Fruit fly (Drosophila melanogaster) whole organism, embryonic: ENCODE results near the gene CG13659.

Experiments used
- ATbp ChIP-seq: fragments of 200-800 bp; sonication (Bioruptor generic); optimal IDR thresholded peaks from 2 replicates; lab custom pipeline; 2017; ENCODE audit warnings: missing biosample characterization, mild to moderate bottlenecking, missing genetic modification characterization, missing genetic modification reagents
- Adf1 ChIP-seq: fragments of 200-800 bp; sonication (Bioruptor generic); IDR thresholded peaks from 2 replicates; pipeline ENCODE4 v1.3.6; 2022; ENCODE audit warnings: missing biosample characterization, missing genetic modification characterization
- CG10431 ChIP-seq: fragments of 200-800 bp; sonication (Bioruptor generic); optimal IDR thresholded peaks from 3 replicates; lab custom pipeline; 2018; ENCODE audit warnings: missing biosample characterization, mild to moderate bottlenecking, missing genetic modification characterization
- CG10543 ChIP-seq: fragments of 200-800 bp; sonication (Bioruptor generic); optimal IDR thresholded peaks from 3 replicates; lab custom pipeline; 2017; ENCODE audit warnings: missing biosample characterization, mild to moderate bottlenecking, missing genetic modification characterization, moderate library complexity
- CG10959 ChIP-seq: fragments of 200-800 bp; sonication (Bioruptor generic); IDR thresholded peaks from 2 replicates; pipeline ENCODE4 v1.3.6; 2022; ENCODE audit warnings: missing biosample characterization, missing genetic modification characterization
- CG12219 ChIP-seq: fragments of 200-800 bp; sonication (Bioruptor generic); optimal IDR thresholded peaks from 3 replicates; lab custom pipeline; 2018; ENCODE audit warnings: missing biosample characterization, mild to moderate bottlenecking, missing genetic modification characterization
- CG12299 ChIP-seq: fragments of 200-800 bp; sonication (Bioruptor generic); optimal IDR thresholded peaks from 2 replicates; lab custom pipeline; 2018; ENCODE audit warnings: missing biosample characterization, mild to moderate bottlenecking, missing genetic modification characterization
- CG1233 ChIP-seq: fragments of 200-800 bp; sonication (Bioruptor generic); optimal IDR thresholded peaks from 4 replicates; lab custom pipeline; 2018; ENCODE audit warnings: missing biosample characterization, mild to moderate bottlenecking, missing genetic modification characterization
- CG12391 ChIP-seq: fragments of 200-800 bp; sonication (Bioruptor generic); optimal IDR thresholded peaks from 3 replicates; lab custom pipeline; 2018; ENCODE audit warnings: missing biosample characterization, mild to moderate bottlenecking, missing genetic modification characterization, moderate library complexity
- CG12744 ChIP-seq: fragments of 200-800 bp; sonication (Bioruptor generic); optimal IDR thresholded peaks from 2 replicates; lab custom pipeline; 2016; ENCODE audit warnings: missing biosample characterization, missing genetic modification characterization
- CG12769 ChIP-seq: fragments of 200-800 bp; sonication (Bioruptor generic); optimal IDR thresholded peaks from 2 replicates; lab custom pipeline; 2019; ENCODE audit warnings: missing biosample characterization, mild to moderate bottlenecking, missing genetic modification characterization, moderate library complexity
- CG13123 ChIP-seq: fragments of 200-800 bp; sonication (Bioruptor generic); optimal IDR thresholded peaks from 2 replicates; lab custom pipeline; 2016; ENCODE audit warnings: missing biosample characterization, missing genetic modification characterization
- CG14860 ChIP-seq: fragments of 200-800 bp; sonication (Bioruptor generic); IDR thresholded peaks from 3 replicates; pipeline ENCODE4 v1.3.6; 2022; ENCODE audit warnings: missing biosample characterization, missing genetic modification characterization; ENCODE audit not compliant: partially characterized antibody
- CG15011 ChIP-seq: fragments of 200-800 bp; sonication (Bioruptor generic); optimal IDR thresholded peaks from 3 replicates; lab custom pipeline; 2018; ENCODE audit warnings: missing biosample characterization, mild to moderate bottlenecking, missing genetic modification characterization
- CG15073 ChIP-seq: fragments of 200-800 bp; sonication (Bioruptor generic); optimal IDR thresholded peaks from 2 replicates; lab custom pipeline; 2016; ENCODE audit warnings: missing biosample characterization, missing genetic modification characterization
- CG16863 ChIP-seq: fragments of 200-800 bp; sonication (Bioruptor generic); optimal IDR thresholded peaks from 3 replicates; lab custom pipeline; 2016; ENCODE audit warnings: missing biosample characterization, missing genetic modification characterization
- CG17186 ChIP-seq: fragments of 200-800 bp; sonication (Bioruptor generic); optimal IDR thresholded peaks from 3 replicates; lab custom pipeline; 2017; ENCODE audit warnings: missing biosample characterization, missing genetic modification reagents, missing genetic modification characterization
- CG17385 ChIP-seq: fragments of 200-800 bp; sonication (Bioruptor generic); optimal IDR thresholded peaks from 3 replicates; lab custom pipeline; 2018; ENCODE audit warnings: missing biosample characterization, mild to moderate bottlenecking, missing genetic modification characterization
- CG18262 ChIP-seq: fragments of 200-800 bp; optimal IDR thresholded peaks from 3 replicates; lab custom pipeline; 2019; ENCODE audit warnings: missing biosample characterization, mild to moderate bottlenecking, missing genetic modification characterization, moderate library complexity
- CG32772 ChIP-seq: fragments of 200-800 bp; sonication (Bioruptor generic); IDR thresholded peaks from 2 replicates; pipeline ENCODE4 v1.3.6; 2022; ENCODE audit warnings: missing biosample characterization, missing genetic modification characterization
- CG4282 ChIP-seq: fragments of 200-800 bp; sonication (Bioruptor generic); optimal IDR thresholded peaks from 2 replicates; lab custom pipeline; 2016; ENCODE audit warnings: missing biosample characterization, missing genetic modification characterization
- CG4328 ChIP-seq: fragments of 200-800 bp; sonication (Bioruptor generic); optimal IDR thresholded peaks from 3 replicates; lab custom pipeline; 2017; ENCODE audit warnings: missing biosample characterization, missing genetic modification reagents, missing genetic modification characterization
- CG6254 ChIP-seq: fragments of 200-800 bp; sonication (Bioruptor generic); optimal IDR thresholded peaks from 3 replicates; lab custom pipeline; 2017; ENCODE audit warnings: mild to moderate bottlenecking, missing biosample characterization, missing genetic modification reagents, missing genetic modification characterization
- CG6272 ChIP-seq: fragments of 200-800 bp; sonication (Bioruptor generic); IDR thresholded peaks from 2 replicates; pipeline ENCODE4 v1.3.6; 2022; ENCODE audit warnings: missing biosample characterization, missing genetic modification characterization
- CG7928 ChIP-seq: fragments of 200-800 bp; sonication (Bioruptor generic); optimal IDR thresholded peaks from 2 replicates; lab custom pipeline; 2017; ENCODE audit warnings: missing biosample characterization, mild to moderate bottlenecking, missing genetic modification characterization
- CG8478 ChIP-seq: fragments of >200 bp; optimal IDR thresholded peaks from 2 replicates; lab custom pipeline; 2018
- CG8944 ChIP-seq: fragments of 200-800 bp; sonication (Bioruptor generic); optimal IDR thresholded peaks from 3 replicates; lab custom pipeline; 2016; ENCODE audit warnings: missing biosample characterization, missing genetic modification characterization
- CTCF ChIP-seq: fragments of 200-800 bp; sonication (Bioruptor generic); optimal IDR thresholded peaks from 2 replicates; lab custom pipeline; 2017; ENCODE audit warnings: missing biosample characterization, mild to moderate bottlenecking, missing genetic modification characterization, moderate library complexity
- D19A ChIP-seq: fragments of 200-800 bp; optimal IDR thresholded peaks from 3 replicates; lab custom pipeline; 2019; ENCODE audit warnings: missing biosample characterization, mild to moderate bottlenecking, missing genetic modification characterization, moderate library complexity
- D19B ChIP-seq: fragments of 200-800 bp; sonication (Bioruptor generic); optimal IDR thresholded peaks from 2 replicates; lab custom pipeline; 2017; ENCODE audit warnings: missing biosample characterization, mild to moderate bottlenecking, missing genetic modification characterization
- Dip3 ChIP-seq: fragments of 200-800 bp; sonication (Bioruptor generic); optimal IDR thresholded peaks from 3 replicates; lab custom pipeline; 2016; ENCODE audit warnings: missing biosample characterization, missing genetic modification characterization
- Dll ChIP-seq: fragments of 200-800 bp; sonication (Bioruptor generic); IDR thresholded peaks from 4 replicates; pipeline ENCODE4 v1.3.6; 2022; ENCODE audit warnings: missing biosample characterization, missing genetic modification characterization; ENCODE audit not compliant: partially characterized antibody
- Doc3 ChIP-seq: fragments of 200-800 bp; sonication (Bioruptor generic); IDR thresholded peaks from 3 replicates; pipeline ENCODE4 v1.3.6; 2022; ENCODE audit warnings: missing biosample characterization, missing genetic modification characterization; ENCODE audit not compliant: partially characterized antibody
- Elba2 ChIP-seq: fragments of 200-800 bp; sonication (Bioruptor generic); optimal IDR thresholded peaks from 3 replicates; lab custom pipeline; 2016; ENCODE audit warnings: missing biosample characterization, missing genetic modification characterization
- Gug ChIP-seq: fragments of 200-800 bp; sonication (Bioruptor generic); IDR thresholded peaks from 4 replicates; pipeline ENCODE4 v1.3.6; 2022; ENCODE audit warnings: missing biosample characterization, missing genetic modification characterization
- Hr51 ChIP-seq, 2 experiments: fragments of 200-800 bp; sonication (Bioruptor generic); optimal IDR thresholded peaks; 2 replicates in 1 of 2; 3 replicates in 1 of 2; lab custom pipeline; 2016 to 2018; ENCODE audit warnings: missing biosample characterization in 2 of 2, missing genetic modification characterization in 2 of 2, mild to moderate bottlenecking in 1 of 2, moderate library complexity in 1 of 2
- Kr ChIP-seq: fragments of 200-800 bp; sonication (Bioruptor generic); optimal IDR thresholded peaks from 2 replicates; lab custom pipeline; 2017; ENCODE audit warnings: missing biosample characterization, mild to moderate bottlenecking, missing genetic modification characterization
- Med ChIP-seq: fragments of 200-800 bp; sonication (Bioruptor generic); peaks from one replicate; lab custom pipeline; 2016; ENCODE audit warnings: missing biosample characterization, missing genetic modification characterization, mild to moderate bottlenecking, inconsistent platforms, moderate library complexity
- Rx ChIP-seq: fragments of 200-800 bp; sonication (Bioruptor generic); IDR thresholded peaks from 2 replicates; pipeline ENCODE4 v1.3.6; 2022; ENCODE audit warnings: missing biosample characterization, missing genetic modification characterization
- Ssrp ChIP-seq: fragments of 200-800 bp; sonication (Bioruptor generic); optimal IDR thresholded peaks from 2 replicates; lab custom pipeline; 2018; ENCODE audit warnings: missing biosample characterization, mild to moderate bottlenecking, missing genetic modification characterization, moderate library complexity
- Tbp ChIP-seq: fragments of >200 bp; optimal IDR thresholded peaks from 2 replicates; lab custom pipeline; 2018; ENCODE audit warnings: missing biosample characterization, missing genetic modification characterization
- ci ChIP-seq: fragments of 200-800 bp; sonication (Bioruptor generic); IDR thresholded peaks from 3 replicates; pipeline ENCODE4 v1.3.6; 2022; ENCODE audit warnings: missing biosample characterization, missing genetic modification characterization
- dpn ChIP-seq, 2 experiments: fragments of 200-800 bp; sonication (Bioruptor generic); optimal IDR thresholded peaks; 3 replicates each; lab custom pipeline; 2016; ENCODE audit warnings: missing biosample characterization in 2 of 2, missing genetic modification characterization in 2 of 2
- fru ChIP-seq: fragments of >200 bp; optimal IDR thresholded peaks from 2 replicates; lab custom pipeline; 2017
- jigr1 ChIP-seq: fragments of 200-800 bp; sonication (Bioruptor generic); IDR thresholded peaks from 3 replicates; pipeline ENCODE4 v1.3.6; 2022; ENCODE audit warnings: missing biosample characterization, missing genetic modification characterization
- lbe ChIP-seq: fragments of 200-800 bp; sonication (Bioruptor generic); optimal IDR thresholded peaks from 2 replicates; lab custom pipeline; 2016; ENCODE audit warnings: missing biosample characterization, mild to moderate bottlenecking, missing genetic modification characterization
- mam ChIP-seq: fragments of 200-800 bp; sonication (Bioruptor generic); optimal IDR thresholded peaks from 3 replicates; lab custom pipeline; 2016; ENCODE audit warnings: missing biosample characterization, missing genetic modification characterization
- org-1 ChIP-seq: fragments of 200-800 bp; sonication (Bioruptor generic); optimal IDR thresholded peaks from 2 replicates; lab custom pipeline; 2017; ENCODE audit warnings: missing biosample characterization, missing genetic modification characterization
- pum ChIP-seq: fragments of 200-800 bp; sonication (Bioruptor generic); optimal IDR thresholded peaks from 2 replicates; lab custom pipeline; 2016; ENCODE audit warnings: missing biosample characterization, missing genetic modification characterization
- tin ChIP-seq: fragments of 200-800 bp; sonication (Bioruptor generic); optimal IDR thresholded peaks from 3 replicates; lab custom pipeline; 2016; ENCODE audit warnings: missing biosample characterization, missing genetic modification characterization
- z ChIP-seq: fragments of 200-800 bp; sonication (Bioruptor generic); IDR thresholded peaks from 3 replicates; pipeline ENCODE4 v1.3.6; 2022; ENCODE audit warnings: missing biosample characterization, missing genetic modification characterization
- zen ChIP-seq: fragments of 200-800 bp; sonication (Bioruptor generic); optimal IDR thresholded peaks from 3 replicates; lab custom pipeline; 2018; ENCODE audit warnings: missing biosample characterization, mild to moderate bottlenecking, missing genetic modification characterization, moderate library complexity

CG13659 gene

dm6 chr3R:25265589-25266201, 35.0 kb upstream of the CG13659 start, which contains the start of the genes GlnRS and RIOK2 (continued):
- no peak for TF ChIP-seq Adf1 (GFP tag; lab: Robert Waterston, UW)
- no peak for TF ChIP-seq CG4328
- TF ChIP-seq CG17186 (GFP tag; lab: Kevin White, UChicago), result peak; percentile 77
- no peak for TF ChIP-seq CG32772 (GFP tag; lab: Robert Waterston, UW)
- peak; percentile 95 for TF ChIP-seq Dll
- TF ChIP-seq Doc3 (GFP tag; lab: Robert Waterston, UW), result peak; percentile 92
- TF ChIP-seq CG12299 (tag; lab: Kevin White, UChicago), result peak; percentile 14
- no peak for TF ChIP-seq CG6272 (GFP tag; lab: Robert Waterston, UW)
- no peak for TF ChIP-seq Ssrp (tag; lab: Kevin White, UChicago)
- no peak for TF ChIP-seq CG8944 (GFP tag; lab: Kevin White, UChicago)
- TF ChIP-seq CTCF (GFP tag; lab: Kevin White, UChicago), result peak; percentile 10
- no peak for TF ChIP-seq ATbp (GFP tag; lab: Kevin White, UChicago)
- no peak for TF ChIP-seq CG18262 (tag; lab: Kevin White, UChicago)
- TF ChIP-seq fru (lab: Kevin White, UChicago), result no peak
- TF ChIP-seq dpn (GFP tag; optimal IDR thresholded peaks at IDR 0.05; lab: Kevin White, UChicago), result peak in 1 of 2 experiments; percentile 18
- TF ChIP-seq CG10543 (GFP tag; lab: Kevin White, UChicago), result no peak
- no peak for TF ChIP-seq CG10431 (GFP tag; lab: Kevin White, UChicago)
- no peak for TF ChIP-seq D19A (tag; lab: Kevin White, UChicago)
- no peak for TF ChIP-seq CG10959
- TF ChIP-seq CG12219 (GFP tag; lab: Kevin White, UChicago), result no peak
- TF ChIP-seq CG17385 (GFP tag; lab: Kevin White, UChicago), result no peak
- TF ChIP-seq Tbp (GFP tag; lab: Kevin White, UChicago), result peak; percentile 12
- no peak for TF ChIP-seq lbe (GFP tag; lab: Kevin White, UChicago)
- no peak for TF ChIP-seq CG8478 (lab: Kevin White, UChicago)
- no peak for TF ChIP-seq Kr (GFP tag; lab: Kevin White, UChicago)
- peak; percentile 41 for TF ChIP-seq zen (tag; lab: Kevin White, UChicago)
- no peak for TF ChIP-seq CG12744
- no peak for TF ChIP-seq CG1233 (GFP tag; lab: Kevin White, UChicago)
- TF ChIP-seq Elba2 (GFP tag; lab: Kevin White, UChicago), result no peak
- no peak for TF ChIP-seq CG15073
- TF ChIP-seq Med, result peak; percentile 78
- TF ChIP-seq CG13123 (GFP tag; lab: Kevin White, UChicago), result no peak
- TF ChIP-seq CG12769 (tag; lab: Kevin White, UChicago), result no peak
- no peak for TF ChIP-seq pum
- TF ChIP-seq org-1, result no peak
- TF ChIP-seq ci (GFP tag; lab: Robert Waterston, UW), result no peak; the same call in 2 of the 3 replicates
- TF ChIP-seq mam (GFP tag; lab: Kevin White, UChicago), result no peak
- TF ChIP-seq CG4282 (GFP tag; lab: Kevin White, UChicago), result no peak
- no peak for TF ChIP-seq Hr51 (GFP tag; optimal IDR thresholded peaks at IDR 0.05; lab: Kevin White, UChicago)
- no peak for TF ChIP-seq jigr1
- TF ChIP-seq Dip3 (GFP tag; lab: Kevin White, UChicago), result no peak
- TF ChIP-seq CG14860 (GFP tag; lab: Robert Waterston, UW), result peak; percentile 85
- TF ChIP-seq CG12391 (tag; lab: Kevin White, UChicago), result peak; percentile 31
- no peak for TF ChIP-seq CG16863 (GFP tag; lab: Kevin White, UChicago)
- TF ChIP-seq CG15011 (GFP tag; lab: Kevin White, UChicago), result no peak
- no peak for TF ChIP-seq D19B (GFP tag; lab: Kevin White, UChicago)
- TF ChIP-seq CG7928 (GFP tag; lab: Kevin White, UChicago), result no peak
- TF ChIP-seq tin (GFP tag; lab: Kevin White, UChicago), result no peak
- TF ChIP-seq Gug (GFP tag; lab: Robert Waterston, UW), result no peak
- TF ChIP-seq CG6254 (GFP tag; lab: Kevin White, UChicago), result no peak
- TF ChIP-seq z (GFP tag; lab: Robert Waterston, UW), result no peak
- no peak for TF ChIP-seq Rx (GFP tag; lab: Robert Waterston, UW)
